Worm (Caenorhabditis elegans) whole organism, late embryonic: ENCODE results near the gene fbxc-24.

Experiments
- C08G9.2 ChIP-seq: sonication (generic microtip); optimal IDR thresholded peaks from 2 replicates; lab custom pipeline; 2016; ENCODE audit warnings: mild to moderate bottlenecking, missing genetic modification characterization, moderate library complexity, missing compliant biosample characterization
- F13H6.1 ChIP-seq: sonication (generic microtip); optimal IDR thresholded peaks from 2 replicates; lab custom pipeline; 2016; ENCODE audit warnings: missing genetic modification characterization, missing compliant biosample characterization
- K02D7.2 ChIP-seq: sonication (generic microtip); optimal IDR thresholded peaks from 2 replicates; lab custom pipeline; 2017; ENCODE audit warnings: mild to moderate bottlenecking, missing genetic modification characterization, missing compliant biosample characterization
- K09A11.1 ChIP-seq: sonication (generic microtip); optimal IDR thresholded peaks from 2 replicates; lab custom pipeline; 2017; ENCODE audit warnings: antibody characterized with exemption, mild to moderate bottlenecking, missing genetic modification characterization, missing compliant biosample characterization; ENCODE audit not compliant: insufficient read depth
- T23F11.4 ChIP-seq: fragments of 200-800 bp; sonication (Bioruptor generic); optimal IDR thresholded peaks from 2 replicates; lab custom pipeline; 2018; ENCODE audit warnings: mild to moderate bottlenecking, missing genetic modification characterization, missing compliant biosample characterization
- ceh-14 ChIP-seq: sonication (generic microtip); optimal IDR thresholded peaks from 2 replicates; lab custom pipeline; 2016; ENCODE audit warnings: missing genotype, missing genetic modification characterization, missing compliant biosample characterization
- ceh-18 ChIP-seq: sonication (generic microtip); optimal IDR thresholded peaks from 2 replicates; lab custom pipeline; 2016; ENCODE audit warnings: missing genetic modification characterization, missing compliant biosample characterization
- ceh-31 ChIP-seq: sonication (generic microtip); optimal IDR thresholded peaks from 2 replicates; lab custom pipeline; 2016; ENCODE audit warnings: missing genetic modification characterization, missing compliant biosample characterization
- ceh-34 ChIP-seq: sonication (generic microtip); optimal IDR thresholded peaks from 2 replicates; lab custom pipeline; 2016; ENCODE audit warnings: mild to moderate bottlenecking, missing genetic modification characterization, missing compliant biosample characterization
- ceh-45 ChIP-seq: fragments of 200-800 bp; sonication (Bioruptor generic); IDR thresholded peaks from 2 replicates; pipeline ENCODE4 v1.3.6; 2022; ENCODE audit warnings: missing genetic modification reagents, missing genetic modification characterization, missing compliant biosample characterization
- ceh-48 ChIP-seq: sonication (generic microtip); optimal IDR thresholded peaks from 2 replicates; lab custom pipeline; 2016; ENCODE audit warnings: missing genetic modification characterization, inconsistent platforms, missing compliant biosample characterization
- ceh-6 ChIP-seq: fragments of 200-800 bp; sonication (Bioruptor generic); optimal IDR thresholded peaks from 2 replicates; lab custom pipeline; 2018; ENCODE audit warnings: mild to moderate bottlenecking, missing genetic modification characterization, missing compliant biosample characterization
- dve-1 ChIP-seq: sonication (generic microtip); optimal IDR thresholded peaks from 2 replicates; lab custom pipeline; 2017; ENCODE audit warnings: antibody characterized with exemption, mild to moderate bottlenecking, missing genetic modification characterization, missing compliant biosample characterization
- elt-2 ChIP-seq: sonication (generic microtip); optimal IDR thresholded peaks from 2 replicates; lab custom pipeline; 2016; ENCODE audit warnings: missing genetic modification reagents, missing genetic modification characterization, missing compliant biosample characterization
- ets-4 ChIP-seq: sonication (generic microtip); optimal IDR thresholded peaks from 2 replicates; lab custom pipeline; 2016; ENCODE audit warnings: missing genetic modification characterization, missing compliant biosample characterization
- eyg-1 ChIP-seq: sonication (generic microtip); optimal IDR thresholded peaks from 2 replicates; lab custom pipeline; 2016; ENCODE audit warnings: missing genotype, missing genetic modification characterization, missing compliant biosample characterization
- fax-1 ChIP-seq: sonication (generic microtip); optimal IDR thresholded peaks from 2 replicates; lab custom pipeline; 2016; ENCODE audit warnings: missing genotype, missing genetic modification characterization, missing compliant biosample characterization
- fkh-10 ChIP-seq: fragments of 150-350 bp; optimal IDR thresholded peaks from 2 replicates; lab custom pipeline; 2014; ENCODE audit warnings: missing biosample characterization, missing genetic modification reagents, missing genetic modification characterization
- gmeb-2 ChIP-seq: sonication (generic microtip); optimal IDR thresholded peaks from 2 replicates; lab custom pipeline; 2016; ENCODE audit warnings: missing genetic modification characterization, inconsistent platforms, missing compliant biosample characterization
- hlh-15 ChIP-seq: sonication (generic microtip); optimal IDR thresholded peaks from 2 replicates; lab custom pipeline; 2016; ENCODE audit warnings: missing genetic modification characterization, missing compliant biosample characterization
- lim-6 ChIP-seq: sonication (generic microtip); optimal IDR thresholded peaks from 2 replicates; lab custom pipeline; 2016; ENCODE audit warnings: missing genetic modification characterization, missing compliant biosample characterization
- lin-11 ChIP-seq: fragments of 200-800 bp; sonication (Bioruptor generic); optimal IDR thresholded peaks from 2 replicates; lab custom pipeline; 2018; ENCODE audit warnings: mild to moderate bottlenecking, missing genetic modification characterization, missing compliant biosample characterization
- mec-3 ChIP-seq: sonication (generic microtip); optimal IDR thresholded peaks from 2 replicates; lab custom pipeline; 2016; ENCODE audit warnings: borderline replicate concordance, missing genetic modification characterization, missing compliant biosample characterization
- nfya-1 ChIP-seq: sonication (generic microtip); optimal IDR thresholded peaks from 2 replicates; lab custom pipeline; 2017; ENCODE audit warnings: missing genetic modification characterization, mild to moderate bottlenecking, missing compliant biosample characterization, antibody characterized with exemption, moderate library complexity
- nhr-11 ChIP-seq: fragments of 150-350 bp; optimal IDR thresholded peaks from 2 replicates; lab custom pipeline; 2014; ENCODE audit warnings: missing biosample characterization, missing genetic modification characterization
- pat-9 ChIP-seq: fragments of 200-800 bp; sonication (Bioruptor generic); optimal IDR thresholded peaks from 2 replicates; lab custom pipeline; 2018; ENCODE audit warnings: mild to moderate bottlenecking, missing genetic modification characterization, moderate library complexity, missing compliant biosample characterization
- pax-1 ChIP-seq: fragments of 150-350 bp; optimal IDR thresholded peaks from 2 replicates; lab custom pipeline; 2014; ENCODE audit warnings: missing biosample characterization, missing genetic modification characterization
- pha-2 ChIP-seq: sonication (generic microtip); optimal IDR thresholded peaks from 2 replicates; lab custom pipeline; 2017; ENCODE audit warnings: mild to moderate bottlenecking, missing genetic modification characterization, missing compliant biosample characterization
- pha-4 ChIP-seq: fragments of 150-350 bp; optimal IDR thresholded peaks from 2 replicates; lab custom pipeline; 2018; ENCODE audit warnings: missing biosample characterization, missing genetic modification reagents, missing genetic modification characterization
- pqm-1 ChIP-seq: sonication (generic microtip); optimal IDR thresholded peaks from 2 replicates; lab custom pipeline; 2016; ENCODE audit warnings: missing genetic modification characterization, missing compliant biosample characterization
- pros-1 ChIP-seq: fragments of 150-350 bp; optimal IDR thresholded peaks from 2 replicates; lab custom pipeline; 2014; ENCODE audit warnings: missing biosample characterization, missing genetic modification reagents, missing genetic modification characterization
- ref-2 ChIP-seq: sonication (generic microtip); optimal IDR thresholded peaks from 2 replicates; lab custom pipeline; 2016; ENCODE audit warnings: missing genetic modification characterization, missing compliant biosample characterization
- rnt-1 ChIP-seq: sonication (generic microtip); optimal IDR thresholded peaks from 2 replicates; lab custom pipeline; 2016; ENCODE audit warnings: missing genetic modification characterization, missing compliant biosample characterization
- sdc-2 ChIP-seq: sonication (generic microtip); optimal IDR thresholded peaks from 2 replicates; lab custom pipeline; 2016; ENCODE audit warnings: missing genotype, missing genetic modification characterization, missing compliant biosample characterization
- syd-9 ChIP-seq: sonication (generic microtip); optimal IDR thresholded peaks from 2 replicates; lab custom pipeline; 2016; ENCODE audit warnings: mild to moderate bottlenecking, missing genetic modification characterization, moderate library complexity, missing compliant biosample characterization
- ttx-3 ChIP-seq: sonication (generic microtip); optimal IDR thresholded peaks from 2 replicates; lab custom pipeline; 2016; ENCODE audit warnings: missing genetic modification reagents, missing genetic modification characterization, missing compliant biosample characterization
- unc-3 ChIP-seq, 2 experiments: fragments of 200-800 bp in 1 of 2; sonication (Bioruptor generic) in 1 of 2; sonication (generic microtip) in 1 of 2; conservative IDR thresholded peaks in 1 of 2; optimal IDR thresholded peaks in 1 of 2; 2 replicates each; pipeline versions ENCODE4 v1.3.6 to Lab custom; 2016 to 2022; ENCODE audit warnings: missing compliant biosample characterization in 2 of 2, missing genetic modification characterization in 2 of 2, missing genetic modification reagents in 1 of 2
- unc-42 ChIP-seq: sonication (generic microtip); optimal IDR thresholded peaks from 2 replicates; lab custom pipeline; 2016; ENCODE audit warnings: missing genotype, missing genetic modification characterization, missing compliant biosample characterization
- unc-86 ChIP-seq: sonication (generic microtip); optimal IDR thresholded peaks from 2 replicates; lab custom pipeline; 2016; ENCODE audit warnings: missing genetic modification characterization, missing compliant biosample characterization

The fbxc-24 gene

DNA sequence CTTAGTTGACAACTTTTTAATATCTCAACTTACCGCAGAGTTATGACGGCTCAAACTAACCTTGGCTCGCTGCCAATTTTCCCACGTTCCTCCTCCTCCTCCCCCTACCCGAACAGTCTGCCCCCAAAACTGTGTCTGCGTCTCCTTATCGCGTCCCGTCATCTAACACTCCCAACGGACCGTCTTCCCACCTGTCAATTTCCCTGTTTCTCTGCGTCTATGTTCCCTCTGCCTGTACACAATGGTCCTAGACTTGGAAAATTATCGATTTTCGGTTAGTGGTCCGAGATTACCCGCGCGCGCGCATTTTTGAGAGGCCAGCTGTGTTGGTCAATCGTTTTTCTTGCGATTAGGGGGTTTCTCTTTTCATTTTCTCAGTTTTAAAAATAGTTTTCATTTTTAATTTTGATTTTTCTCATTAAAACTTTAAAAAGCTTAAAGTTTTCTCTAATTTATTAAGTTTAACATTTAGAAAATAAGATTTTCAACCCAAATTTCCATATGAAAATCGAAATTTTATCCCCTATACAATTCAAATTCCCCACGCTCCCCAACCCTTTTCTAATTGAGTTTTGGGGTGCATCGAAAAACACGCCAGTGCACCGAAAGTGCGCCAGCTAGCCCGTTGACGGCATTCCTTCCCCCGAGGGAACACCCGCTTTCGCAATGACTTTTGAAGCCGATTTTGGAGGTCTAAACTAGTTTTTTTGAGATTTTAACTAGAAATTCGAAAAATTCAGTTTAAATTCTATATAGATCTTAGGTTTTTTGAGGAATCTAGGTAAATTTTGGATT, 36.3 kb downstream of the fbxc-24 start, which contains the start of gene alg-2 (continued):
- TF ChIP-seq fkh-10 (no peak), nhr-11 (tag; lab: Kevin White, UChicago) (no peak), unc-86 (tag; lab: Kevin White, UChicago) (no peak), pat-9 (tag; lab: Kevin White, UChicago) (no peak), ceh-34 (tag; lab: Kevin White, UChicago) (no peak), pha-4 (tag; lab: Kevin White, UChicago) (no peak), K02D7.2 (tag; lab: Kevin White, UChicago) (peak; percentile 27), ttx-3 (tag; lab: Kevin White, UChicago) (no peak), pha-2 (tag; lab: Kevin White, UChicago) (no peak), ets-4 (peak; percentile 15), lin-11 (tag; lab: Kevin White, UChicago) (no peak), unc-3 (GFP tag; conservative IDR thresholded peaks at IDR 0.05; lab: Robert Waterston, UW) (peak; percentile 48; the same call in 1 of the 2 replicates), unc-3 (tag; optimal IDR thresholded peaks at IDR 0.05; lab: Kevin White, UChicago) (peak; percentile 82), fax-1 (tag; lab: Kevin White, UChicago) (no peak), C08G9.2 (tag; lab: Kevin White, UChicago) (no peak), mec-3 (tag; lab: Kevin White, UChicago) (no peak), eyg-1 (tag; lab: Kevin White, UChicago) (no peak), ceh-48 (tag; lab: Kevin White, UChicago) (peak; percentile 67), ceh-14 (tag; lab: Kevin White, UChicago) (peak; percentile 7), sdc-2 (tag; lab: Kevin White, UChicago) (no peak), lim-6 (tag; lab: Kevin White, UChicago) (no peak), rnt-1 (tag; lab: Kevin White, UChicago) (no peak), hlh-15 (tag; lab: Kevin White, UChicago) (no peak), ceh-31 (tag; lab: Kevin White, UChicago) (peak; percentile 1), pax-1 (no peak), ref-2 (peak; percentile 52), ceh-18 (tag; lab: Kevin White, UChicago) (no peak), nfya-1 (tag; lab: Kevin White, UChicago) (no peak), gmeb-2 (tag; lab: Kevin White, UChicago) (no peak), dve-1 (no peak), syd-9 (tag; lab: Kevin White, UChicago) (no peak), F13H6.1 (tag; lab: Kevin White, UChicago) (no peak), ceh-45 (GFP tag; lab: Robert Waterston, UW) (no peak), pros-1 (tag; lab: Kevin White, UChicago) (no peak), elt-2 (tag; lab: Kevin White, UChicago) (peak; percentile 53), unc-42 (tag; lab: Kevin White, UChicago) (peak; percentile 91)

DNA sequence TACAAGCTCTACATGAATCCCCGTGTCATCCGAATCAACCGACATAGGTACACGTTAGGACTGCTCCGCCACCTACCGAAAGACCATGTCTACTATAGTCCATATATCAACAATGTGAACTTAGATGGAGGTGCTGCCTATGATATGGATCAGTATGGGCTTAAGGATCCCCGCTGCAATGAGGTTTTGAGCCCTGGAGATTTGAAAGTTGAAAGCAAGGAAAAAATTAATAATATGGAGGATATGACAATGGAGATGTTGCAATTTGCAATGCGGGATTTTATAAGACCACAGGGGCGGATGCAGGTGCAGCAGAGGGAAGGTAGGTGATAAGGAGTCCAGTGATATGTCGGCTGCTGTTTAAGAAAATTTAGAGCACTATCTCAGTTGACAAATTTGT, 40.1 kb downstream of the fbxc-24 start:
- TF ChIP-seq unc-3 (GFP tag; conservative IDR thresholded peaks at IDR 0.05; lab: Robert Waterston, UW) (no peak), unc-3 (tag; optimal IDR thresholded peaks at IDR 0.05; lab: Kevin White, UChicago) (no peak), pqm-1 (tag; lab: Kevin White, UChicago) (no peak), ceh-6 (GFP tag; lab: Kevin White, UChicago) (no peak), lim-6 (tag; lab: Kevin White, UChicago) (no peak), T23F11.4 (GFP tag; lab: Kevin White, UChicago) (no peak), K09A11.1 (tag; lab: Kevin White, UChicago) (no peak)
